Worm (Caenorhabditis elegans): ENCODE results near the gene W08A12.2.

W08A12.2 gene

DNA sequence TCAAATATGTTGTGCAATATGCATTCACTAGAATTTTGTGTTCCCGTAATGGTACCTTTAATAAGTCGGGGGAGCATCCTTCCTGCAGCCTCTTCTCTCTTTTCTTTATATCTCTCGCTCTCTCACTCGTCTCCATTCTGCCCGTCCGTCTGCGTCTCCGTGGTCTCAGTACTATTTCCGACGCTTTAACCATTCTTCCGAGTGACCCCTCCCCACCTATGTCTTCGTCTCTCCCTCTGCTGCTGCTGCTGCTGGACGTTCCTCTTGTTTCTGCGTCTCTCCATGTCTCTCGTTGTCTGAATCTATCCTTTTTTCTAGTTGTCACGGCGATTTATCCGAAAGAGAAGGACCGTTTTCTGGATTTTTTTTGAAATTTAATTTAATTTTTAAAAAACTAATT, 18.2 kb upstream of the W08A12.2 start (continued):
- peak; percentile 59 for TF ChIP-seq mes-2 (tag; optimal IDR thresholded peaks at IDR 0.05; ENCODE audit: poor library complexity, severe bottlenecking)
- no peak for TF ChIP-seq aly-2 (tag; optimal IDR thresholded peaks at IDR 0.05)
- TF ChIP-seq pqm-1 (tag; optimal IDR thresholded peaks at IDR 0.05) = no peak

DNA sequence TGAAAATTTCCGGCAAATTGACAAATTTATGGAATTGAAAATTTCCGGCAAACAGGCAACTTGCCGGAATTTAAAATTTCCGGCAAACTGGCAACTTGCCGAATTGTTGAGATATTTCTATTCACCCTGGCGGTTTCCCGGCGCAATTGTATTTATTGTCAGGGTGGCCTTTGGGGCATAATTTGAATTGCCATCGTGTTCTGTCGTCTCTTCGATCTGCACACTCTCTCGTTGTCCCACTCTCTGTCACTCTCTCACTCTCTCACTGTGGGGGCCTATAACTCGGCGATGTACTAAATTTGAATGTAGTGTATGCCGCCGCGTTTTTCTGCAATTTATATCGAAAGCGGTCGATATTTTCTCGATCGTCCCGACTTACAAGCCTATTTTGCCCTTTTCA, 17.3 kb upstream of the W08A12.2 start:
- TF ChIP-seq skn-1 (tag; optimal IDR thresholded peaks at IDR 0.05) (no peak), hmg-1.1 (GFP tag; IDR thresholded peaks at IDR 0.05) (peak; percentile 18; the same call in 1 of the 2 replicates), F10B5.3 (tag; optimal IDR thresholded peaks at IDR 0.05) (no peak), mes-2 (tag; optimal IDR thresholded peaks at IDR 0.05; ENCODE audit: poor library complexity, severe bottlenecking) (peak; percentile 39), dmd-6 (GFP tag; IDR thresholded peaks at IDR 0.05) (no peak), dve-1 (tag; optimal IDR thresholded peaks at IDR 0.05; ENCODE audit: insufficient read depth) (peak; percentile 9), zip-2 (tag; optimal IDR thresholded peaks at IDR 0.05) (no peak), daf-8 (GFP tag; IDR thresholded peaks at IDR 0.05) (no peak)

DNA sequence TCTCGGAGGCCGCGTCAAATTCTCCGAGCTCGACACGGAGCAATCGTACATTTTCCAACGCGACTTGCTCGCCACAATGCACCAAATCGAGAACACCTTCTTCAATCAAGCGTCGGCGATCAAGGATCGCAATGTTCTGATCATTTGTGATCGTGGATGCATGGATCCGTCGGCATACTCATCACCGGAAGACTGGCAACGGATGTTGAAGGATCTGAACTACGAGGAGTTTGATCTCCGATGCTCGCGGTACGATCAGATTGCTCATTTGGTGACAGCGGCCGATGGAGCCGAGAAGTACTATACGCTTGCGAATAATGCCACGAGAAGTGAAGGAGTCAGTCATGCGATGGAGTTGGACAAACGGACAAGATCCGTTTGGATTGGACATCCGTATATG, 12.8 kb upstream of the W08A12.2 start:
- peak; percentile 39 for TF ChIP-seq aha-1 (tag)
- TF ChIP-seq jun-1 (tag; optimal IDR thresholded peaks at IDR 0.05) = no peak
- TF ChIP-seq unc-62 (GFP tag; optimal IDR thresholded peaks at IDR 0.05 in 1 of 2) = peak in 1 of 2 experiments; percentile 95
- TF ChIP-seq unc-62 (tag; optimal IDR thresholded peaks at IDR 0.05) = no peak

DNA sequence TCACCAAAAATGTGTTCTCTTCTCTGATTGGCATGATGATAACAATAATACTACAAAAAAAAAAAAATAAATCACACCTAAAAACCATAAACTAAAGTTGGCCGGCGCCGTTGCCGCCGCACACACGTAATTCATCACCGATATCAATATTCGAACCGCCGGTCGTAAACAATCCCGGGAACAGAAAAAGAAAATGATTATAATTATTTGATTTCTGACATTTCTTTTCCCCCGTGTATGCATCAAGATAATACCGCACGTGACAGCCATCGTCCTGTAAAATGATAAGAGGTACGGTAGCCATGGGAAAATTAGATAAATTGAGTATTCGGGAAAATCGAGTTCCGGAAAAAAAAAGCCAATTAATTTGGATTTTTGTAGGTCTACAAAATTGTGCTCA, 11.4 kb upstream of the W08A12.2 start:
- TF ChIP-seq unc-62 (GFP tag; optimal IDR thresholded peaks at IDR 0.05 in 1 of 2) = no peak
- no peak for TF ChIP-seq unc-62 (tag; optimal IDR thresholded peaks at IDR 0.05)
- TF ChIP-seq tra-1 (GFP tag; IDR thresholded peaks at IDR 0.05) = peak; percentile 70; the same call in 1 of the 2 replicates
- TF ChIP-seq dve-1 (tag; optimal IDR thresholded peaks at IDR 0.05; ENCODE audit: insufficient read depth) = peak; percentile 86
- TF ChIP-seq mdl-1 (tag; optimal IDR thresholded peaks at IDR 0.05) = peak in 1 of 2 experiments; percentile 61
- TF ChIP-seq zfp-2 (tag; optimal IDR thresholded peaks at IDR 0.05) = no peak
- TF ChIP-seq fos-1 (tag; optimal IDR thresholded peaks at IDR 0.05) = no peak
- peak in 1 of 2 experiments; percentile 36 for TF ChIP-seq hif-1 (tag; optimal IDR thresholded peaks at IDR 0.05)
- TF ChIP-seq unc-39 (tag; optimal IDR thresholded peaks at IDR 0.05) = no peak
- TF ChIP-seq php-3 (GFP tag; IDR thresholded peaks at IDR 0.05) = peak; percentile 76
- peak; percentile 93 for TF ChIP-seq nhr-28 (tag; optimal IDR thresholded peaks at IDR 0.05)
- TF ChIP-seq hlh-30 (tag; optimal IDR thresholded peaks at IDR 0.05; ENCODE audit: insufficient read depth) = peak; percentile 52
- TF ChIP-seq aly-2 (tag; optimal IDR thresholded peaks at IDR 0.05) = no peak
- TF ChIP-seq nhr-77 (tag; optimal IDR thresholded peaks at IDR 0.05) = peak; percentile 73
- peak; percentile 46 for TF ChIP-seq mxl-3 (GFP tag; optimal IDR thresholded peaks at IDR 0.05)
- peak in 1 of 2 experiments; percentile 87 for TF ChIP-seq daf-16 (GFP tag; optimal IDR thresholded peaks at IDR 0.05)
- peak; percentile 95 for TF ChIP-seq daf-16 (tag; optimal IDR thresholded peaks at IDR 0.05)
- TF ChIP-seq daf-19 (GFP tag; conservative IDR thresholded peaks at IDR 0.05) = no peak
- TF ChIP-seq aha-1 (tag) = peak; percentile 0
- TF ChIP-seq dmd-6 (GFP tag; IDR thresholded peaks at IDR 0.05) = peak; percentile 85
- TF ChIP-seq nhr-102 (tag; optimal IDR thresholded peaks at IDR 0.05) = peak; percentile 69
- TF ChIP-seq rbr-2 (tag; optimal IDR thresholded peaks at IDR 0.05) = no peak
- no peak for TF ChIP-seq nhr-6 (tag; optimal IDR thresholded peaks at IDR 0.05)
- peak; percentile 86 for TF ChIP-seq hlh-11 (tag; optimal IDR thresholded peaks at IDR 0.05)
- peak; percentile 86 for TF ChIP-seq lin-1 (GFP tag; IDR thresholded peaks at IDR 0.05)
- TF ChIP-seq lsy-2 (tag; optimal IDR thresholded peaks at IDR 0.05) = peak in 1 of 2 experiments; percentile 61
- no peak for TF ChIP-seq F10B5.3 (tag; optimal IDR thresholded peaks at IDR 0.05)
- TF ChIP-seq lin-13 (GFP tag; optimal IDR thresholded peaks at IDR 0.05) = no peak
- TF ChIP-seq mep-1 (tag; optimal IDR thresholded peaks at IDR 0.05) = peak; percentile 49
- no peak for TF ChIP-seq lir-3 (tag; optimal IDR thresholded peaks at IDR 0.05)
- TF ChIP-seq pqm-1 (tag; optimal IDR thresholded peaks at IDR 0.05) = peak; percentile 55
- no peak for TF ChIP-seq ZK337.2 (GFP tag; IDR thresholded peaks at IDR 0.05)
- TF ChIP-seq nhr-76 (tag; optimal IDR thresholded peaks at IDR 0.05) = no peak
- TF ChIP-seq nhr-48 (tag; optimal IDR thresholded peaks at IDR 0.05) = peak; percentile 69
